Worm (Caenorhabditis elegans): ENCODE data around the gene F49C12.11.

DNA sequence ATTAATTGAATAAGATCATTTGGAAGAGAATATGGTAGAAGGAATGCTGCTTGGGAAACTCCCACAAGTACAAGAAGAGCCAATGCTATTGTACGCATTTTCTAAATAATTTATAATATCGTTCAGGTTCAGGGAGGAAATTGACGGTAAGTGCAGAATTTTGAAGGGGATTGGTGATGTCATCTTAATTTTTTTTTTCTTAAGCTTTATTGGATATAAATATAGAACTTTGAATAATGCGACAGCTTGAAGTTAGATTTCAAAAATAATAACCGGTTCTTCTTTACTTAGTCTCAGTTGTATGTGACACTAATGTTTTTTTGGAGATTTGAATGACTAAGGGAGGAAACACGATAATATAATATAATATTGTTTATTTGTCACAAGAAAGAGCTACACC lies 11.6 kb downstream of the F49C12.11 start, which contains the start of gene nspg-7.1:
- TF ChIP-seq med-1 (GFP tag; optimal IDR thresholded peaks at IDR 0.05; ENCODE audit: insufficient read depth): no peak
- no peak for TF ChIP-seq flt-1 (GFP tag; IDR thresholded peaks at IDR 0.05)
- no peak for TF ChIP-seq tab-1 (GFP tag; IDR thresholded peaks at IDR 0.05)
- TF ChIP-seq ztf-29 (GFP tag; IDR thresholded peaks at IDR 0.05): no peak
- no peak for TF ChIP-seq T22C8.4 (GFP tag; IDR thresholded peaks at IDR 0.05)
- TF ChIP-seq cog-1 (tag; optimal IDR thresholded peaks at IDR 0.05): no peak
